Worm (Caenorhabditis elegans) whole organism, mixed stage, embryonic: ENCODE measurements around the gene srsx-31.

Experiments used
- M03D4.4 ChIP-seq: sonication (generic microtip); optimal IDR thresholded peaks from 2 replicates; lab custom pipeline; 2017; ENCODE audit warnings: mild to moderate bottlenecking, missing genetic modification characterization, missing compliant biosample characterization
- bed-3 ChIP-seq: fragments of 200-800 bp; sonication (Bioruptor generic); optimal IDR thresholded peaks from 3 replicates; lab custom pipeline; 2018; ENCODE audit warnings: mild to moderate bottlenecking, missing genetic modification characterization, moderate library complexity, missing compliant biosample characterization
- blmp-1 ChIP-seq: fragments of 150-350 bp; optimal IDR thresholded peaks from 2 replicates; lab custom pipeline; 2014; ENCODE audit warnings: missing biosample characterization, missing genetic modification characterization
- ceh-39 ChIP-seq: fragments of 150-350 bp; optimal IDR thresholded peaks from 2 replicates; lab custom pipeline; 2014; ENCODE audit warnings: missing biosample characterization, missing genetic modification characterization
- ceh-43 ChIP-seq: fragments of 200-800 bp; sonication (Bioruptor generic); optimal IDR thresholded peaks from 2 replicates; lab custom pipeline; 2018; ENCODE audit warnings: mild to moderate bottlenecking, missing genetic modification characterization, moderate library complexity, missing compliant biosample characterization
- ceh-83 ChIP-seq: fragments of 200-800 bp; sonication (Bioruptor generic); optimal IDR thresholded peaks from 2 replicates; lab custom pipeline; 2018; ENCODE audit warnings: mild to moderate bottlenecking, missing genetic modification characterization, missing compliant biosample characterization
- ces-1 ChIP-seq: fragments of 150-350 bp; optimal IDR thresholded peaks from 2 replicates; lab custom pipeline; 2014; ENCODE audit warnings: missing biosample characterization, missing genetic modification reagents, missing genetic modification characterization
- cnd-1 ChIP-seq: fragments of 200-800 bp; sonication (Bioruptor generic); optimal IDR thresholded peaks from 2 replicates; lab custom pipeline; 2018; ENCODE audit warnings: mild to moderate bottlenecking, missing genetic modification characterization, missing compliant biosample characterization
- drap-1 ChIP-seq: fragments of 200-800 bp; sonication (Bioruptor generic); optimal IDR thresholded peaks from 3 replicates; lab custom pipeline; 2018; ENCODE audit warnings: mild to moderate bottlenecking, missing genetic modification characterization, missing compliant biosample characterization
- elt-1 ChIP-seq: sonication (generic microtip); optimal IDR thresholded peaks from 2 replicates; lab custom pipeline; 2017; ENCODE audit warnings: missing genetic modification characterization, mild to moderate bottlenecking, missing compliant biosample characterization, antibody characterized with exemption, moderate library complexity, borderline replicate concordance; ENCODE audit not compliant: insufficient read depth
- elt-3 ChIP-seq: fragments of 150-350 bp; optimal IDR thresholded peaks from 2 replicates; lab custom pipeline; 2014; ENCODE audit warnings: missing biosample characterization, missing genetic modification characterization
- flh-1 ChIP-seq: fragments of 200-800 bp; sonication (Bioruptor generic); optimal IDR thresholded peaks from 2 replicates; lab custom pipeline; 2018; ENCODE audit warnings: mild to moderate bottlenecking, missing genetic modification characterization, moderate library complexity, missing compliant biosample characterization
- ham-2 ChIP-seq: fragments of 200-800 bp; sonication (Bioruptor generic); optimal IDR thresholded peaks from 2 replicates; lab custom pipeline; 2018; ENCODE audit warnings: mild to moderate bottlenecking, missing genetic modification characterization, missing compliant biosample characterization
- hlh-1 ChIP-seq: fragments of 150-350 bp; optimal IDR thresholded peaks from 2 replicates; lab custom pipeline; 2014; ENCODE audit warnings: missing biosample characterization, missing genetic modification reagents, missing genetic modification characterization
- lin-13 ChIP-seq: fragments of 150-350 bp; optimal IDR thresholded peaks from 2 replicates; lab custom pipeline; 2014; ENCODE audit warnings: missing biosample characterization, missing genetic modification characterization
- lin-32 ChIP-seq: fragments of 200-800 bp; sonication (Bioruptor generic); optimal IDR thresholded peaks from 2 replicates; lab custom pipeline; 2018; ENCODE audit warnings: mild to moderate bottlenecking, missing genetic modification characterization, missing compliant biosample characterization
- lsy-2 ChIP-seq: fragments of 150-350 bp; optimal IDR thresholded peaks from 2 replicates; lab custom pipeline; 2014; ENCODE audit warnings: missing biosample characterization, missing genetic modification characterization
- mab-5 ChIP-seq: fragments of 150-350 bp; optimal IDR thresholded peaks from 2 replicates; lab custom pipeline; 2014; ENCODE audit warnings: missing biosample characterization, missing genetic modification characterization
- mep-1 ChIP-seq: fragments of 150-350 bp; optimal IDR thresholded peaks from 2 replicates; lab custom pipeline; 2017; ENCODE audit warnings: missing biosample characterization, missing genetic modification reagents, missing genetic modification characterization, inconsistent platforms
- mls-2 ChIP-seq: sonication (generic microtip); optimal IDR thresholded peaks from 2 replicates; lab custom pipeline; 2016; ENCODE audit warnings: mild to moderate bottlenecking, missing genetic modification characterization, moderate library complexity, missing compliant biosample characterization
- nhr-12 ChIP-seq: fragments of 150-350 bp; optimal IDR thresholded peaks from 2 replicates; lab custom pipeline; 2014; ENCODE audit warnings: missing biosample characterization, missing genetic modification characterization
- nhr-2 ChIP-seq: fragments of 150-350 bp; optimal IDR thresholded peaks from 2 replicates; lab custom pipeline; 2014; ENCODE audit warnings: missing biosample characterization, missing genetic modification characterization
- nhr-237 ChIP-seq: fragments of 150-350 bp; optimal IDR thresholded peaks from 2 replicates; lab custom pipeline; 2014; ENCODE audit warnings: missing biosample characterization, missing genetic modification characterization
- nhr-28 ChIP-seq: fragments of 150-350 bp; optimal IDR thresholded peaks from 2 replicates; lab custom pipeline; 2014; ENCODE audit warnings: missing biosample characterization, missing genetic modification characterization
- nhr-76 ChIP-seq: sonication (generic microtip); optimal IDR thresholded peaks from 2 replicates; lab custom pipeline; 2017; ENCODE audit warnings: missing biosample characterization, missing genetic modification characterization
- pha-4 ChIP-seq: fragments of 150-350 bp; optimal IDR thresholded peaks from 2 replicates; lab custom pipeline; 2018; ENCODE audit warnings: missing biosample characterization, missing genetic modification reagents, missing genetic modification characterization
- sem-2 ChIP-seq: fragments of 200-800 bp; sonication (Bioruptor generic); optimal IDR thresholded peaks from 2 replicates; lab custom pipeline; 2018; ENCODE audit warnings: mild to moderate bottlenecking, missing genetic modification characterization, missing compliant biosample characterization
- snpc-4 ChIP-seq: fragments of 150-350 bp; optimal IDR thresholded peaks from 2 replicates; lab custom pipeline; 2014; ENCODE audit warnings: missing biosample characterization, missing genetic modification characterization
- sptf-1 ChIP-seq: sonication (generic microtip); optimal IDR thresholded peaks from 2 replicates; lab custom pipeline; 2017; ENCODE audit warnings: mild to moderate bottlenecking, missing genetic modification characterization, moderate library complexity, missing compliant biosample characterization
- tbx-8 ChIP-seq: fragments of 200-800 bp; sonication (Bioruptor generic); optimal IDR thresholded peaks from 2 replicates; lab custom pipeline; 2018; ENCODE audit warnings: mild to moderate bottlenecking, missing genetic modification characterization, moderate library complexity, missing compliant biosample characterization
- unc-120 ChIP-seq: sonication (generic microtip); optimal IDR thresholded peaks from 2 replicates; lab custom pipeline; 2017; ENCODE audit warnings: missing genetic modification characterization, missing compliant biosample characterization; ENCODE audit not compliant: poor library complexity, severe bottlenecking
- unc-39 ChIP-seq: fragments of 150-350 bp; optimal IDR thresholded peaks from 2 replicates; lab custom pipeline; 2014; ENCODE audit warnings: missing biosample characterization, missing genetic modification characterization
- unc-62 ChIP-seq: fragments of 150-350 bp; optimal IDR thresholded peaks from 2 replicates; lab custom pipeline; 2014; ENCODE audit warnings: missing biosample characterization, missing genetic modification reagents, missing genetic modification characterization
- zip-8 ChIP-seq: fragments of 150-350 bp; optimal IDR thresholded peaks from 2 replicates; lab custom pipeline; 2014; ENCODE audit warnings: missing biosample characterization, missing genetic modification characterization
- ztf-11 ChIP-seq: fragments of 150-350 bp; optimal IDR thresholded peaks from 2 replicates; lab custom pipeline; 2014; ENCODE audit warnings: missing biosample characterization, missing genetic modification characterization

Gene srsx-31

ce11 chrV:11244539-11244938 lies 10.3 kb downstream of the srsx-31 start, which contains the start of gene mxl-1:
TSS of gene mxl-1 (plus strand) at chrV:11244839.
- TF ChIP-seq M03D4.4, result no peak
- TF ChIP-seq ces-1, result no peak
- no peak for TF ChIP-seq nhr-28 (tag; lab: Kevin White, UChicago)
- no peak for TF ChIP-seq zip-8
- TF ChIP-seq nhr-2 (tag; lab: Kevin White, UChicago), result no peak
- TF ChIP-seq unc-39 (tag; lab: Kevin White, UChicago), result no peak
- TF ChIP-seq nhr-12, result no peak
- TF ChIP-seq cnd-1 (tag; lab: Kevin White, UChicago), result no peak
- no peak for TF ChIP-seq unc-62 (GFP tag; lab: Kevin White, UChicago)
- no peak for TF ChIP-seq mab-5 (tag; lab: Kevin White, UChicago)
- TF ChIP-seq sptf-1 (tag; lab: Kevin White, UChicago), result no peak
- no peak for TF ChIP-seq ceh-39 (tag; lab: Kevin White, UChicago)
- no peak for TF ChIP-seq snpc-4
- TF ChIP-seq ztf-11 (tag; lab: Kevin White, UChicago), result no peak
- TF ChIP-seq tbx-8 (GFP tag; lab: Kevin White, UChicago), result no peak
- TF ChIP-seq mep-1 (tag; lab: Kevin White, UChicago), result no peak
- TF ChIP-seq unc-120 (tag; lab: Kevin White, UChicago), result no peak
- TF ChIP-seq elt-3, result no peak

ce11 chrV:11241580-11241979 lies 13.3 kb downstream of the srsx-31 start, which contains the start of gene pgap-1:
TSS of gene pgap-1 (plus strand) at chrV:11241880.
- TF ChIP-seq bed-3 (GFP tag; lab: Kevin White, UChicago), result no peak
- TF ChIP-seq flh-1, result no peak
- TF ChIP-seq ces-1, result no peak
- TF ChIP-seq nhr-76 (tag; lab: Kevin White, UChicago), result no peak
- TF ChIP-seq tbx-8 (GFP tag; lab: Kevin White, UChicago), result no peak
- TF ChIP-seq hlh-1 (tag; lab: Kevin White, UChicago), result no peak
- TF ChIP-seq blmp-1 (tag; lab: Kevin White, UChicago), result no peak
- no peak for TF ChIP-seq lsy-2 (tag; lab: Kevin White, UChicago)
- TF ChIP-seq lin-13, result no peak
- no peak for TF ChIP-seq unc-39 (tag; lab: Kevin White, UChicago)
- no peak for TF ChIP-seq unc-120 (tag; lab: Kevin White, UChicago)
- no peak for TF ChIP-seq nhr-28 (tag; lab: Kevin White, UChicago)
- TF ChIP-seq pha-4 (tag; lab: Kevin White, UChicago), result no peak
- no peak for TF ChIP-seq sem-2 (GFP tag; lab: Kevin White, UChicago)
- TF ChIP-seq elt-1 (tag; lab: Kevin White, UChicago), result no peak
- no peak for TF ChIP-seq nhr-12
- no peak for TF ChIP-seq mab-5 (tag; lab: Kevin White, UChicago)
- TF ChIP-seq, all 35 proteins: peak for 0

ce11 chrV:11239187-11239725 lies 15.6 kb downstream of the srsx-31 start, which contains the start of the genes dvc-1 and ima-1:
TSS of gene dvc-1 (minus strand) at chrV:11239331.
TSS of gene ima-1 (plus strand) at chrV:11239675.
- peak; percentile 2 for TF ChIP-seq elt-1 (tag; lab: Kevin White, UChicago)
- TF ChIP-seq nhr-2 (tag; lab: Kevin White, UChicago), result no peak
- TF ChIP-seq hlh-1 (tag; lab: Kevin White, UChicago), result peak; percentile 48
- TF ChIP-seq mls-2 (tag; lab: Kevin White, UChicago), result peak; percentile 87
- peak; percentile 8 for TF ChIP-seq nhr-28 (tag; lab: Kevin White, UChicago)
- no peak for TF ChIP-seq flh-1
- no peak for TF ChIP-seq unc-39 (tag; lab: Kevin White, UChicago)
- peak; percentile 70 for TF ChIP-seq nhr-76 (tag; lab: Kevin White, UChicago)
- TF ChIP-seq blmp-1 (tag; lab: Kevin White, UChicago), result peak; percentile 64
- no peak for TF ChIP-seq pha-4 (tag; lab: Kevin White, UChicago)
- peak; percentile 61 for TF ChIP-seq nhr-237 (tag; lab: Kevin White, UChicago)
- no peak for TF ChIP-seq mab-5 (tag; lab: Kevin White, UChicago)
- TF ChIP-seq unc-120 (tag; lab: Kevin White, UChicago), result peak; percentile 54
- no peak for TF ChIP-seq lin-13
- peak; percentile 89 for TF ChIP-seq sptf-1 (tag; lab: Kevin White, UChicago)
- peak; percentile 78 for TF ChIP-seq M03D4.4
- TF ChIP-seq lsy-2 (tag; lab: Kevin White, UChicago), result peak; percentile 56
- TF ChIP-seq ceh-43, result peak; percentile 82
- peak; percentile 44 for TF ChIP-seq bed-3 (GFP tag; lab: Kevin White, UChicago)
- TF ChIP-seq zip-8, result no peak
- TF ChIP-seq sem-2 (GFP tag; lab: Kevin White, UChicago), result peak; percentile 65
- TF ChIP-seq ces-1, result peak; percentile 36
- TF ChIP-seq tbx-8 (GFP tag; lab: Kevin White, UChicago), result no peak
- no peak for TF ChIP-seq lin-32 (GFP tag; lab: Kevin White, UChicago)
- peak; percentile 14 for TF ChIP-seq ham-2 (GFP tag; lab: Kevin White, UChicago)
- TF ChIP-seq ceh-83 (GFP tag; lab: Kevin White, UChicago), result peak; percentile 59
- TF ChIP-seq nhr-12, result peak; percentile 56
- TF ChIP-seq drap-1 (GFP tag; lab: Kevin White, UChicago), result peak; percentile 69
- no peak for TF ChIP-seq snpc-4
- TF ChIP-seq elt-3, result no peak
- no peak for TF ChIP-seq ceh-39 (tag; lab: Kevin White, UChicago)
- TF ChIP-seq cnd-1 (tag; lab: Kevin White, UChicago), result peak; percentile 76
- TF ChIP-seq mep-1 (tag; lab: Kevin White, UChicago), result peak; percentile 75
- peak; percentile 89 for TF ChIP-seq ztf-11 (tag; lab: Kevin White, UChicago)
- TF ChIP-seq unc-62 (GFP tag; lab: Kevin White, UChicago), result no peak
- TF ChIP-seq, all 35 proteins: peak for 22
